Fruit fly (Drosophila melanogaster): ENCODE results near the gene CG18048.

CG18048 gene

DNA sequence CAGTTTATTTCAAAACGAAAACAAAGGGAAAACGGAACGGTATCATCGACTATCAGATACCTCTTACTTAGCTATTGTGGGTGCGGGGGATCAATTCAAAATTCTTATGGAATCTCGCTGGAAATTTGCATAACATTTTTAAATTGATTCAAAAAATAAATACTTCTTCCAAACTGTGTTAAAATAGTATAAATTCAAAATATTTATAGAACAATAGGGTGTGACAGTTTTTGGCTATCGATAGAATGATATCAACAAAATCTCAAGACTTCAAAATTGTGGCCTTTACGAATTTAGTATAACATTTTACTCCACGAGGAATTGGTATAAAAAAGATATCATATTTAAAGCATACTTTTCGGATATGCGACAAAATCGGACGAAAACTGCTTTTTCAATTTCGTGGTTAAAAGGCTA, 42.5 kb downstream of the CG18048 start (continued):
- TF ChIP-seq Med (GFP tag) (peak; percentile 48), CG31365 (tag; optimal IDR thresholded peaks at IDR 0.05) (peak; percentile 50), sens (GFP tag) (peak; percentile 48), sna (GFP tag; IDR thresholded peaks at IDR 0.05; ENCODE audit: partially characterized antibody) (peak; percentile 81), row (GFP tag; IDR thresholded peaks at IDR 0.05) (no peak), unc-4 (GFP tag; IDR thresholded peaks at IDR 0.05; ENCODE audit: partially characterized antibody) (peak; percentile 51), Rx (GFP tag; IDR thresholded peaks at IDR 0.05) (no peak), eyg (GFP tag; optimal IDR thresholded peaks at IDR 0.05) (no peak), Scr (GFP tag; IDR thresholded peaks at IDR 0.05; ENCODE audit: partially characterized antibody) (peak; percentile 71), sima (GFP tag; optimal IDR thresholded peaks at IDR 0.05) (no peak), en (GFP tag; optimal IDR thresholded peaks at IDR 0.05) (no peak), CG14860 (GFP tag; IDR thresholded peaks at IDR 0.05; ENCODE audit: partially characterized antibody) (peak; percentile 92), D19B (GFP tag; optimal IDR thresholded peaks at IDR 0.05) (peak; percentile 44), Doc3 (GFP tag; IDR thresholded peaks at IDR 0.05; ENCODE audit: partially characterized antibody) (peak; percentile 64; the same call in 1 of the 3 replicates), slp2 (GFP tag; optimal IDR thresholded peaks at IDR 0.05) (no peak), lov (optimal IDR thresholded peaks at IDR 0.05) (no peak), lov (GFP tag; IDR thresholded peaks at IDR 0.05) (no peak), CG17568 (GFP tag; optimal IDR thresholded peaks at IDR 0.05) (no peak), mld (GFP tag; IDR thresholded peaks at IDR 0.05; ENCODE audit: partially characterized antibody) (peak; percentile 67; the same call in 2 of the 3 replicates), CG1647 (GFP tag; optimal IDR thresholded peaks at IDR 0.05) (no peak), CG34224 (GFP tag; IDR thresholded peaks at IDR 0.05; ENCODE audit: partially characterized antibody) (peak; percentile 70), CG16813 (GFP tag; IDR thresholded peaks at IDR 0.05; ENCODE audit: partially characterized antibody) (peak; percentile 83), fd96Cb (tag; optimal IDR thresholded peaks at IDR 0.05) (no peak), bbx (GFP tag; IDR thresholded peaks at IDR 0.05; ENCODE audit: partially characterized antibody) (peak; percentile 55), tna (GFP tag; IDR thresholded peaks at IDR 0.05; ENCODE audit: partially characterized antibody) (peak; percentile 92), CG7963 (GFP tag; IDR thresholded peaks at IDR 0.05; ENCODE audit: partially characterized antibody) (peak; percentile 76), CG17912 (GFP tag; optimal IDR thresholded peaks at IDR 0.05) (no peak), hb (GFP tag; IDR thresholded peaks at IDR 0.05; ENCODE audit: partially characterized antibody) (peak; percentile 83), gfzf (GFP tag; optimal IDR thresholded peaks at IDR 0.05) (peak; percentile 28), CrebB (tag; optimal IDR thresholded peaks at IDR 0.05) (no peak), CG4617 (GFP tag; optimal IDR thresholded peaks at IDR 0.05; ENCODE audit: borderline replicate concordance) (no peak), CTCF (GFP tag; optimal IDR thresholded peaks at IDR 0.05) (no peak), Dll (GFP tag; IDR thresholded peaks at IDR 0.05; ENCODE audit: partially characterized antibody) (peak; percentile 70), Deaf1 (tag; optimal IDR thresholded peaks at IDR 0.05) (no peak), CG15601 (tag; optimal IDR thresholded peaks at IDR 0.05) (peak; percentile 13), sqz (GFP tag; optimal IDR thresholded peaks at IDR 0.05) (no peak), Opbp (GFP tag; IDR thresholded peaks at IDR 0.05; ENCODE audit: partially characterized antibody) (peak; percentile 48; the same call in 1 of the 3 replicates), usp (GFP tag; optimal IDR thresholded peaks at IDR 0.05) (no peak), inv (GFP tag; IDR thresholded peaks at IDR 0.05; ENCODE audit: partially characterized antibody) (peak; percentile 53; the same call in 1 of the 2 replicates), Elba2 (GFP tag; optimal IDR thresholded peaks at IDR 0.05) (no peak), CG17612 (GFP tag; IDR thresholded peaks at IDR 0.05) (no peak), CG11398 (GFP tag; optimal IDR thresholded peaks at IDR 0.05) (no peak), CG13123 (GFP tag; optimal IDR thresholded peaks at IDR 0.05) (no peak), onecut (GFP tag; IDR thresholded peaks at IDR 0.05) (no peak), CG18011 (GFP tag; optimal IDR thresholded peaks at IDR 0.05) (no peak), so (GFP tag; IDR thresholded peaks at IDR 0.05) (no peak), CG10654 (GFP tag; optimal IDR thresholded peaks at IDR 0.05) (no peak), cad (GFP tag; optimal IDR thresholded peaks at IDR 0.05) (no peak), ato (GFP tag; IDR thresholded peaks at IDR 0.05; ENCODE audit: partially characterized antibody) (peak; percentile 66; the same call in 1 of the 2 replicates), amos (GFP tag; IDR thresholded peaks at IDR 0.05; ENCODE audit: partially characterized antibody) (peak; percentile 47; the same call in 1 of the 2 replicates)
